Worm (Caenorhabditis elegans): Measurements from ENCODE around the gene ZK1128.1.

ce11 chrIII:10152495-10152894 is 37.9 kb upstream of the ZK1128.1 start, which contains the start of gene nac-3:
- no peak for TF ChIP-seq ztf-22 (GFP tag; optimal IDR thresholded peaks at IDR 0.05)
- no peak for TF ChIP-seq pha-4 (tag; optimal IDR thresholded peaks at IDR 0.05)
- TF ChIP-seq rcor-1 (GFP tag; IDR thresholded peaks at IDR 0.05), result no peak
- no peak for TF ChIP-seq Y95B8A.8 (GFP tag; IDR thresholded peaks at IDR 0.05)
- no peak for TF ChIP-seq mel-28 (tag; optimal IDR thresholded peaks at IDR 0.05; ENCODE audit: borderline replicate concordance)
- TF ChIP-seq ama-1 (optimal IDR thresholded peaks at IDR 0.05), result no peak
- no peak for TF ChIP-seq ama-1 (GFP tag; optimal IDR thresholded peaks at IDR 0.05)
- no peak for TF ChIP-seq cebp-2 (GFP tag; IDR thresholded peaks at IDR 0.05)
- TF ChIP-seq akir-1 (GFP tag; optimal IDR thresholded peaks at IDR 0.05), result no peak
- TF ChIP-seq dpl-1 (GFP tag; optimal IDR thresholded peaks at IDR 0.05), result no peak
- no peak for TF ChIP-seq madf-8 (GFP tag; conservative IDR thresholded peaks at IDR 0.05)
- TF ChIP-seq hrde-1 (tag; optimal IDR thresholded peaks at IDR 0.05; ENCODE audit: borderline replicate concordance), result no peak
- TF ChIP-seq ztf-6 (GFP tag; IDR thresholded peaks at IDR 0.05), result no peak
